Fruit fly (Drosophila melanogaster) whole organism, pupa: Measurements from ENCODE around the gene Caf1-55.

Source experiments
- CG10348 ChIP-seq: fragments of 200-800 bp; sonication (Bioruptor generic); IDR thresholded peaks from 2 replicates; pipeline ENCODE4 v1.3.6; 2022; ENCODE audit warnings: missing biosample characterization, missing genetic modification characterization
- CG12605 ChIP-seq: fragments of 200-800 bp; sonication (Bioruptor generic); IDR thresholded peaks from 2 replicates; pipeline ENCODE4 v1.3.6; 2022; ENCODE audit warnings: missing biosample characterization, missing genetic modification characterization
- CG13204 ChIP-seq: fragments of 200-800 bp; sonication (Bioruptor generic); optimal IDR thresholded peaks from 2 replicates; lab custom pipeline; 2018; ENCODE audit warnings: missing biosample characterization, mild to moderate bottlenecking, missing genetic modification characterization, moderate library complexity
- CG14655 ChIP-seq: fragments of 200-800 bp; sonication (Bioruptor generic); optimal IDR thresholded peaks from 3 replicates; lab custom pipeline; 2017; ENCODE audit warnings: mild to moderate bottlenecking, missing biosample characterization, missing genetic modification reagents, missing genetic modification characterization
- CG15710 ChIP-seq: fragments of 200-800 bp; sonication (Bioruptor generic); optimal IDR thresholded peaks from 2 replicates; lab custom pipeline; 2018; ENCODE audit warnings: missing biosample characterization, mild to moderate bottlenecking, missing genetic modification characterization, moderate library complexity
- CG17806 ChIP-seq: fragments of 200-800 bp; sonication (Bioruptor generic); optimal IDR thresholded peaks from 2 replicates; lab custom pipeline; 2018; ENCODE audit warnings: missing biosample characterization, mild to moderate bottlenecking, missing genetic modification characterization, moderate library complexity
- CG32121 ChIP-seq: fragments of 200-800 bp; sonication (Bioruptor generic); IDR thresholded peaks from 2 replicates; pipeline ENCODE4 v1.3.6; 2022; ENCODE audit warnings: missing biosample characterization, missing genetic modification characterization
- CG34367 ChIP-seq: fragments of 200-800 bp; sonication (Bioruptor generic); optimal IDR thresholded peaks from 2 replicates; lab custom pipeline; 2018; ENCODE audit warnings: missing biosample characterization, mild to moderate bottlenecking, missing genetic modification characterization
- CG4496 ChIP-seq: fragments of 200-800 bp; sonication (Bioruptor generic); IDR thresholded peaks from 3 replicates; pipeline ENCODE4 v1.3.6; 2022; ENCODE audit warnings: missing biosample characterization, missing genetic modification characterization
- CG8159 ChIP-seq: fragments of 200-800 bp; sonication (Bioruptor generic); optimal IDR thresholded peaks from 3 replicates; lab custom pipeline; 2018; ENCODE audit warnings: missing biosample characterization, mild to moderate bottlenecking, missing genetic modification characterization, moderate library complexity
- CG8301 ChIP-seq: fragments of 200-800 bp; sonication (Bioruptor generic); optimal IDR thresholded peaks from 2 replicates; lab custom pipeline; 2018; ENCODE audit warnings: missing biosample characterization, mild to moderate bottlenecking, missing genetic modification characterization
- CG9948 ChIP-seq: fragments of 200-800 bp; sonication (Bioruptor generic); optimal IDR thresholded peaks from 2 replicates; lab custom pipeline; 2018; ENCODE audit warnings: missing biosample characterization, mild to moderate bottlenecking, missing genetic modification characterization, moderate library complexity
- D1 ChIP-seq: fragments of 200-800 bp; sonication (Bioruptor generic); optimal IDR thresholded peaks from 2 replicates; lab custom pipeline; 2018; ENCODE audit warnings: missing biosample characterization, mild to moderate bottlenecking, missing genetic modification characterization, moderate library complexity
- EcR ChIP-seq: fragments of 200-800 bp; sonication (Bioruptor generic); optimal IDR thresholded peaks from 3 replicates; lab custom pipeline; 2019; ENCODE audit warnings: missing biosample characterization, missing genetic modification characterization, mild to moderate bottlenecking, moderate library complexity, missing genetic modification reagents
- Ets98B ChIP-seq: fragments of 200-800 bp; sonication (Bioruptor generic); IDR thresholded peaks from 2 replicates; pipeline ENCODE4 v1.3.6; 2022; ENCODE audit warnings: missing biosample characterization, missing genetic modification characterization
- Pif1A ChIP-seq: fragments of 200-800 bp; sonication (Bioruptor generic); optimal IDR thresholded peaks from 3 replicates; lab custom pipeline; 2016; ENCODE audit warnings: missing biosample characterization, missing genetic modification characterization
- Pif1B ChIP-seq: fragments of 200-800 bp; sonication (Bioruptor generic); optimal IDR thresholded peaks from 3 replicates; lab custom pipeline; 2016; ENCODE audit warnings: missing biosample characterization, missing genetic modification characterization
- Snoo ChIP-seq: fragments of 200-800 bp; sonication (Bioruptor generic); optimal IDR thresholded peaks from 3 replicates; lab custom pipeline; 2017; ENCODE audit warnings: missing biosample characterization, mild to moderate bottlenecking, missing genetic modification characterization, inconsistent platforms
- fd96Ca ChIP-seq: fragments of 200-800 bp; sonication (Bioruptor generic); IDR thresholded peaks from 3 replicates; pipeline ENCODE4 v1.3.6; 2022; ENCODE audit warnings: missing biosample characterization, missing genetic modification characterization
- gl ChIP-seq: fragments of 200-800 bp; sonication (Bioruptor generic); optimal IDR thresholded peaks from 2 replicates; lab custom pipeline; 2018; ENCODE audit warnings: missing biosample characterization, mild to moderate bottlenecking, missing genetic modification characterization
- rn ChIP-seq: fragments of 200-800 bp; sonication (Bioruptor generic); IDR thresholded peaks from 2 replicates; pipeline ENCODE4 v1.3.6; 2022; ENCODE audit warnings: missing biosample characterization, missing genetic modification characterization

Caf1-55 gene

DNA sequence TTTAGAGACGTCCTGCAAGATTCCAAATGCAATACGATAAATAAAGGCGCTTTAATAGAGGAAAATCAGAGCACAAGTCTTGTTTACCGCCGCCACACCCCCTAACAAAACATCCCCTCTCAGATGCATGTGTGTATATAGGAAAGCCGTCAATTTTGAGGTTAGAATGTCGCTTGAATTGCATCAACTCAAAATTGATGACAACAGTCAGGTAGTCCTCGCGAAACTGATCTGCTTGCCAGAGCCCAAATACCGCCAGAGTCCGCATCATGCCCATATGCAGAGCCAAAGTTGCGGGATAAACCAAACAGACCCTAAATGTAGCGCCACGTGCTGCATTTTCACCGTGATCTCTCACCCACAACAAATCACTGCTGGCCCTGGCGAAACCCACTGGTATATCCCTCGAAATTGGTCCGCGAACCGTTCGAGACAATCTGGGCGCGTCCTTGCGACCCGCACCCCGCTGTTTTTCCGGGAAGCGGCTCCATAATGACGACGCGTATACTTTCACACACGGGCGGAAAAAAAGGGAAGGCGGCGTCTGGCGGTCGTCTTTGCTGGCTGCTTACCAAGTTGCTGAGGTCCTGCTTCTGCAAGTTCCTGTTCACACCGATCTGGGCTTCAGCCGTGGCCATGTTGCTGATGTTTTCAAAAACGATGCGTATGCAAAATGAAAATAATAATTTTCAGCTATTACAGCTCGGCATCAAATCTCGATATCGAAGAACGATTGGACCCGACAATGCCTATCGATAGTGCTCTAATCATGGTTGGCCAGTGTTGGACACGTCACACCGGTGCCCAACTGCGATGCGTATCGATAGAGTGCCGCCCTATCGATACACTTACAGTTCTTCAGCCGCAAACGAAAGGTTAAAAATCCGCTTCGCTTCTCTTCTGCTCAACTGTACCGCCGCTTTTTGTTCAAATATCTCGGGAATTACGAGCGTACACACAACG lies 37.6 kb downstream of the Caf1-55 start, which contains the start of the genes eIF2gamma and Set:
eIF2gamma (minus strand) TSS at position 749 of the 963 bp plus-strand sequence.
Set (plus strand) TSS at position 843 of the 963 bp plus-strand sequence.
- TF ChIP-seq CG15710 (tag; lab: Kevin White, UChicago) (no peak), CG14655 (GFP tag; lab: Kevin White, UChicago) (no peak), CG10348 (GFP tag; lab: Robert Waterston, UW) (no peak), Pif1B (GFP tag; lab: Kevin White, UChicago) (no peak), CG17806 (tag; lab: Kevin White, UChicago) (no peak), Ets98B (GFP tag; lab: Robert Waterston, UW) (no peak), CG12605 (no peak), CG32121 (GFP tag; lab: Robert Waterston, UW) (no peak), CG9948 (tag; lab: Kevin White, UChicago) (no peak)

DNA sequence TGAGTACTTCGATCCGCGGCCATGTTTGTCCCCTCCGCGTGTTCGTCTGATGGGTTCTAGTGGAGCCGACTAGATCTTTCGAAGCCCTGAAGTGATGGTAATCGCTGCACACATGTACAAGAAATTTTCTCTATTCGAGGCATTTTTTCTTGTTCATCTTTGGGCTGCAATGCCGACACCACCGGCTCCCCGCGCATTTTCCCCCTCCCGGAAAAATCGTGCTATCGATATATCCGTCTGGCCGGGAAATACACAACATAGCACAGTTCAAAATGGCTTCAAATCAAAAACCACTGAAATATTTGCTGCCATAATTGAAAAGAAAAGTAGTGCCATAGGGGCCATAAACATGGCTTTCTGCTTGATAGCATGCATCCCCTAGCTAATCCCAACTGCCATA lies 38.6 kb downstream of the Caf1-55 start:
- TF ChIP-seq CG9948 (tag; lab: Kevin White, UChicago) (no peak), rn (GFP tag; lab: Robert Waterston, UW) (no peak), EcR (GFP tag; lab: Kevin White, UChicago) (no peak), gl (tag; lab: Kevin White, UChicago) (no peak), fd96Ca (GFP tag; lab: Robert Waterston, UW) (no peak), CG13204 (GFP tag; lab: Kevin White, UChicago) (no peak), CG17806 (tag; lab: Kevin White, UChicago) (no peak), CG8159 (tag; lab: Kevin White, UChicago) (no peak), CG15710 (tag; lab: Kevin White, UChicago) (no peak), Pif1B (GFP tag; lab: Kevin White, UChicago) (no peak)

dm6 chr3R:15265406-15266040 lies 40.1 kb downstream of the Caf1-55 start, which contains the start of gene ATPsynO:
Gene ATPsynO (plus strand): TSS chr3R:15265591.
- TF ChIP-seq Snoo (tag; lab: Kevin White, UChicago) (no peak), rn (GFP tag; lab: Robert Waterston, UW) (no peak), CG12605 (no peak), CG14655 (GFP tag; lab: Kevin White, UChicago) (no peak), CG32121 (GFP tag; lab: Robert Waterston, UW) (no peak), CG13204 (GFP tag; lab: Kevin White, UChicago) (no peak), CG8301 (tag; lab: Kevin White, UChicago) (no peak), CG17806 (tag; lab: Kevin White, UChicago) (no peak), Pif1B (GFP tag; lab: Kevin White, UChicago) (no peak), CG34367 (tag; lab: Kevin White, UChicago) (no peak), Ets98B (GFP tag; lab: Robert Waterston, UW) (no peak), CG4496 (GFP tag; lab: Robert Waterston, UW) (no peak), fd96Ca (GFP tag; lab: Robert Waterston, UW) (no peak), D1 (no peak), CG10348 (GFP tag; lab: Robert Waterston, UW) (no peak)
- TF ChIP-seq, all 21 proteins: peak for 0

- TF ChIP-seq Ets98B (GFP tag; lab: Robert Waterston, UW) (no peak), CG9948 (tag; lab: Kevin White, UChicago) (no peak), CG32121 (GFP tag; lab: Robert Waterston, UW) (no peak)
- TF ChIP-seq, all 21 proteins: peak for 0
Observed at dm6 chr3R:15268426-15268825, 43.0 kb downstream of the Caf1-55 start, which contains the start of the genes CG14864 and Zip88E. Gene CG14864 (minus strand): TSS chr3R:15268538. Gene Zip88E (plus strand): TSS chr3R:15268662.

- TF ChIP-seq CG14655 (GFP tag; lab: Kevin White, UChicago) (no peak), CG15710 (tag; lab: Kevin White, UChicago) (no peak), CG17806 (tag; lab: Kevin White, UChicago) (no peak), CG32121 (GFP tag; lab: Robert Waterston, UW) (no peak), Pif1A (GFP tag; lab: Kevin White, UChicago) (no peak), D1 (no peak), CG9948 (tag; lab: Kevin White, UChicago) (no peak), CG4496 (GFP tag; lab: Robert Waterston, UW) (no peak), CG12605 (no peak), CG34367 (tag; lab: Kevin White, UChicago) (no peak)
Observed at dm6 chr3R:15268856-15269255, 43.5 kb downstream of the Caf1-55 start.
